Worm (Caenorhabditis elegans): ENCODE results near the gene Y17D7C.2.

The Y17D7C.2 gene

ce11 chrV:18734381-18734780, 14.6 kb upstream of the Y17D7C.2 start, which contains the start of gene scl-20:
TSS of gene scl-20 (minus strand) at chrV:18734481.
- TF ChIP-seq aly-2 (tag; optimal IDR thresholded peaks at IDR 0.05) (no peak), ama-1 (optimal IDR thresholded peaks at IDR 0.05) (no peak), unc-39 (tag; optimal IDR thresholded peaks at IDR 0.05) (no peak), nhr-28 (tag; optimal IDR thresholded peaks at IDR 0.05) (no peak), ceh-16 (tag; optimal IDR thresholded peaks at IDR 0.05) (no peak), nhr-237 (tag; optimal IDR thresholded peaks at IDR 0.05) (no peak), skn-1 (tag; optimal IDR thresholded peaks at IDR 0.05) (no peak), elt-3 (tag; optimal IDR thresholded peaks at IDR 0.05) (no peak), eor-1 (tag; optimal IDR thresholded peaks at IDR 0.05) (no peak), jun-1 (tag; optimal IDR thresholded peaks at IDR 0.05) (no peak), mdl-1 (tag; optimal IDR thresholded peaks at IDR 0.05) (no peak), egl-5 (tag; optimal IDR thresholded peaks at IDR 0.05) (no peak)

ce11 chrV:18733942-18734341, 14.2 kb upstream of the Y17D7C.2 start:
- no peak for TF ChIP-seq ceh-82 (tag; optimal IDR thresholded peaks at IDR 0.05)
- TF ChIP-seq mdl-1 (tag; optimal IDR thresholded peaks at IDR 0.05), result no peak
- TF ChIP-seq elt-2 (tag; optimal IDR thresholded peaks at IDR 0.05), result no peak
- TF ChIP-seq nhr-76 (tag; optimal IDR thresholded peaks at IDR 0.05), result no peak
- no peak for TF ChIP-seq nhr-43 (tag; optimal IDR thresholded peaks at IDR 0.05; ENCODE audit: poor library complexity, severe bottlenecking)
- TF ChIP-seq fkh-2 (tag; optimal IDR thresholded peaks at IDR 0.05), result no peak
- no peak for TF ChIP-seq tbx-2 (tag; optimal IDR thresholded peaks at IDR 0.05)
- TF ChIP-seq fos-1 (tag; optimal IDR thresholded peaks at IDR 0.05), result no peak
- no peak for TF ChIP-seq pqm-1 (tag; optimal IDR thresholded peaks at IDR 0.05)
- TF ChIP-seq egl-27 (tag; optimal IDR thresholded peaks at IDR 0.05), result no peak
- TF ChIP-seq nhr-77 (tag; optimal IDR thresholded peaks at IDR 0.05), result no peak
- TF ChIP-seq ama-1 (optimal IDR thresholded peaks at IDR 0.05), result no peak
- no peak for TF ChIP-seq nhr-25 (tag; optimal IDR thresholded peaks at IDR 0.05)
- TF ChIP-seq nhr-11 (tag; optimal IDR thresholded peaks at IDR 0.05), result no peak
- TF ChIP-seq elt-3 (tag; optimal IDR thresholded peaks at IDR 0.05), result no peak
- TF ChIP-seq ceh-28 (tag; optimal IDR thresholded peaks at IDR 0.05), result no peak

DNA sequence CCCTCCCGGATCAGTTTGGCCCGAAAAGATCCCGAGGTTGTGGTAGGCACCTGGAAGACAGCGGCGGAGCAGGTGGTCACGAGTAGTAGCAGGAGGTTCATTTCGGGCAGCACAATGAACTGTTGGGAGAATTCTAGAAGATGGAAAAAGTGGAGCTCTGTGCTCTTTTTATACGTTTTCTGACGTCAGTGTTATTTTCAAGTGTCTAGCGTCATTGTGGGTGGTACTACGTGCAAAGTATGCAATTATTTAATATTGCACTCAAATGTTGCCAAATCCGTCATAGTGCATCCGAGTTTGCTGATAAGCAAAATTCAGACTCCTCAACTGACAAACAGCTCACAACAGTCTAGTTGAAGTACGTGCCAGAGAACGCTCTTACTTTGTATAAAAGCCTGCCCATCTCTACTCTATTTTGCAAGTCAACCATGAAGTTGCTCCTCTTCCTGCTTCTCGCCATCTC, 11.8 kb upstream of the Y17D7C.2 start, which contains the start of the genes asp-18 and scl-19:
asp-18 (minus strand) TSS at position 101 of the 463 bp plus-strand sequence.
scl-19 (plus strand) TSS at position 413 of the 463 bp plus-strand sequence.
- TF ChIP-seq ZK546.5 (tag; optimal IDR thresholded peaks at IDR 0.05), result no peak
- TF ChIP-seq unc-39 (tag; optimal IDR thresholded peaks at IDR 0.05), result no peak
- no peak for TF ChIP-seq pha-4 (tag; optimal IDR thresholded peaks at IDR 0.05)
- TF ChIP-seq ztf-11 (tag; optimal IDR thresholded peaks at IDR 0.05), result no peak

DNA sequence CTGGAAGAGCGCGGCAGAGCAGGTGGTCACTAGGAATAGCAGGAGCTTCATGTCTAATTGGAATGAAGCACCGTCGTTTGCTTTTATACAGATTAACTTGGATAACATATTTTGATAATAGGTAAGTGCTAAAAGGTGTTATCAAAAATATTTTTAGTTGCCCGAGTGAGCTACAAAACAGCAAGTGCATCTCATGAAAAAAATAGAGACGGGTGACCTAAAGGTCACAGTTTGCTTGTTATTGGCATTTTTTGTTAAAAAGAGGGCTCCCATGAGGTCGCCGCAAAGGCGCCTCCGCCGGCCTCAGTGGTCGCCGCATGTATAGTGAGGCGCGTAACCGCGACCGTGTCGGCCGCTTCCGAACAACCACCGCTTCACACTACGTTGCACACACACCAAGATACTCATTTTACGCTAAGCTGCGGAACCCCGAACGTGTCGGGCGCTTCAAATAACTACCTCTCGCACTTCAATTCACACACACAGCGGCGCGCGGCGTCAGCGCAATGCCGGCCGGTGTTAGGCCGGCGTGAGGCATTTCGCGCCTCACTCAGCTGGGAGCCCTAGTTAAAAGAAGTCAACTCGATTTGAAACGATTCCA, 9.6 kb upstream of the Y17D7C.2 start, which contains the start of gene asp-19:
asp-19 (minus strand) TSS at position 51 of the 601 bp plus-strand sequence.
- no peak for TF ChIP-seq R02D3.7 (tag; optimal IDR thresholded peaks at IDR 0.05)
- no peak for TF ChIP-seq mdl-1 (tag; optimal IDR thresholded peaks at IDR 0.05)
- TF ChIP-seq snpc-4 (tag; optimal IDR thresholded peaks at IDR 0.05), result no peak
- no peak for TF ChIP-seq pha-4 (tag; optimal IDR thresholded peaks at IDR 0.05)
- TF ChIP-seq fkh-2 (tag; optimal IDR thresholded peaks at IDR 0.05), result no peak
- TF ChIP-seq nhr-23 (tag; optimal IDR thresholded peaks at IDR 0.05), result no peak
- no peak for TF ChIP-seq nhr-77 (tag; optimal IDR thresholded peaks at IDR 0.05)
- TF ChIP-seq ceh-82 (tag; optimal IDR thresholded peaks at IDR 0.05), result no peak
- no peak for TF ChIP-seq nhr-67 (tag; optimal IDR thresholded peaks at IDR 0.05)
- TF ChIP-seq ztf-4 (tag; optimal IDR thresholded peaks at IDR 0.05), result no peak
- no peak for TF ChIP-seq elt-3 (tag; optimal IDR thresholded peaks at IDR 0.05)
- no peak for TF ChIP-seq nhr-76 (tag; optimal IDR thresholded peaks at IDR 0.05)
- no peak for TF ChIP-seq nhr-28 (tag; optimal IDR thresholded peaks at IDR 0.05)

- TF ChIP-seq pqm-1 (tag; optimal IDR thresholded peaks at IDR 0.05), result no peak
Observed at ce11 chrV:18725858-18726257, 6.1 kb upstream of the Y17D7C.2 start.

DNA sequence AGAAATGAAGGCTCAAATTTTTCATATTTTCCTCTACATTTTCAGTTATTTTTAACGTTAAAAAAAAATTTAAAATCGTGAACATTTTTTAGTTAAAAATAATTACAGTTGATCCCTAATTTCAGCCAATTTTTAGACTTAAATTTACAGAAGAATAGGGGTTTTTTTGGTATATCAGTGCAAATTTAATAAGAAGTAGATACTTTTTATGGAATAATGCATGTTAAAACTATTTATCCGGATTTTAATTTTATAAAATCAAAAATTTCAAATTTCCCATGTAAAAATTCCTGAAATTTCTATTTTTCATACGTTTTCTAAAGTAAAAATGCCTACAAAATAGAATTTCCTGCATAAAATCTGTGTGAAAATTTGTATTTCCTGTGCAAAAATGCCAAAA, 4.3 kb upstream of the Y17D7C.2 start:
- no peak for TF ChIP-seq daf-12 (tag; optimal IDR thresholded peaks at IDR 0.05)
- no peak for TF ChIP-seq nhr-25 (tag; optimal IDR thresholded peaks at IDR 0.05)
- TF ChIP-seq nhr-77 (tag; optimal IDR thresholded peaks at IDR 0.05), result no peak
- no peak for TF ChIP-seq nhr-28 (tag; optimal IDR thresholded peaks at IDR 0.05)
- TF ChIP-seq ceh-28 (tag; optimal IDR thresholded peaks at IDR 0.05), result no peak
- no peak for TF ChIP-seq R02D3.7 (tag; optimal IDR thresholded peaks at IDR 0.05)
- TF ChIP-seq ztf-11 (tag; optimal IDR thresholded peaks at IDR 0.05), result no peak
- no peak for TF ChIP-seq tbx-2 (tag; optimal IDR thresholded peaks at IDR 0.05)

Measured in whole organism, L3 larva.